Worm (Caenorhabditis elegans) whole organism, mixed stage, embryonic: ENCODE measurements around the gene cut-6.

Experiments used
- ceh-83 ChIP-seq: fragments of 200-800 bp; sonication (Bioruptor generic); optimal IDR thresholded peaks from 2 replicates; lab custom pipeline; 2018; ENCODE audit warnings: mild to moderate bottlenecking, missing genetic modification characterization, missing compliant biosample characterization
- elt-3 ChIP-seq: fragments of 150-350 bp; optimal IDR thresholded peaks from 2 replicates; lab custom pipeline; 2014; ENCODE audit warnings: missing biosample characterization, missing genetic modification characterization
- mls-2 ChIP-seq: sonication (generic microtip); optimal IDR thresholded peaks from 2 replicates; lab custom pipeline; 2016; ENCODE audit warnings: mild to moderate bottlenecking, missing genetic modification characterization, moderate library complexity, missing compliant biosample characterization
- nhr-237 ChIP-seq: fragments of 150-350 bp; optimal IDR thresholded peaks from 2 replicates; lab custom pipeline; 2014; ENCODE audit warnings: missing biosample characterization, missing genetic modification characterization

- no peak for TF ChIP-seq ceh-83 (GFP tag; lab: Kevin White, UChicago)
- TF ChIP-seq nhr-237 (tag; lab: Kevin White, UChicago): no peak
- TF ChIP-seq mls-2 (tag; lab: Kevin White, UChicago): no peak
- TF ChIP-seq elt-3 (tag; lab: Kevin White, UChicago): no peak
Observed at ce11 chrIII:10895817-10896413, 15.3 kb upstream of the cut-6 start, which contains the start of gene com-1.
